Fruit fly (Drosophila melanogaster) whole organism, embryonic: ENCODE data around the gene Ptpmeg2.
A peak's percentile ranks its signal among the peaks of the same experiment; 100 is the strongest.

Source experiments
- CG1024 ChIP-seq: fragments of 200-800 bp; sonication (Bioruptor generic); IDR thresholded peaks from 2 replicates; pipeline ENCODE4 v1.3.6; 2022; ENCODE audit warnings: missing biosample characterization, missing genetic modification characterization
- CG11085 ChIP-seq: fragments of 200-800 bp; sonication (Bioruptor generic); IDR thresholded peaks from 2 replicates; pipeline ENCODE4 v1.3.6; 2022; ENCODE audit warnings: missing biosample characterization, missing genetic modification characterization
- CG11456 ChIP-seq: fragments of 200-800 bp; sonication (Bioruptor generic); IDR thresholded peaks from 3 replicates; pipeline ENCODE4 v1.3.6; 2022; ENCODE audit warnings: missing biosample characterization, missing genetic modification characterization
- CG12769 ChIP-seq: fragments of 200-800 bp; sonication (Bioruptor generic); optimal IDR thresholded peaks from 2 replicates; lab custom pipeline; 2019; ENCODE audit warnings: missing biosample characterization, mild to moderate bottlenecking, missing genetic modification characterization, moderate library complexity
- CG13287 ChIP-seq: fragments of 200-800 bp; sonication (Bioruptor generic); IDR thresholded peaks from 2 replicates; pipeline ENCODE4 v1.3.6; 2022; ENCODE audit warnings: missing biosample characterization, missing genetic modification characterization; ENCODE audit not compliant: partially characterized antibody
- CG13424 ChIP-seq: fragments of 200-800 bp; sonication (Bioruptor generic); optimal IDR thresholded peaks from 2 replicates; lab custom pipeline; 2019; ENCODE audit warnings: missing biosample characterization, mild to moderate bottlenecking, missing genetic modification characterization, moderate library complexity
- CG15696 ChIP-seq: fragments of 200-800 bp; sonication (Bioruptor generic); optimal IDR thresholded peaks from 2 replicates; lab custom pipeline; 2019; ENCODE audit warnings: missing biosample characterization, mild to moderate bottlenecking, missing genetic modification characterization, moderate library complexity
- CG2116 ChIP-seq: fragments of 200-800 bp; sonication (Bioruptor generic); optimal IDR thresholded peaks from 3 replicates; lab custom pipeline; 2018; ENCODE audit warnings: missing biosample characterization, mild to moderate bottlenecking, missing genetic modification characterization
- CG7987 ChIP-seq: fragments of 200-800 bp; sonication (Bioruptor generic); optimal IDR thresholded peaks from 2 replicates; lab custom pipeline; 2018; ENCODE audit warnings: missing biosample characterization, mild to moderate bottlenecking, missing genetic modification characterization, moderate library complexity
- CG8388 ChIP-seq: fragments of 200-800 bp; sonication (Bioruptor generic); optimal IDR thresholded peaks from 2 replicates; lab custom pipeline; 2019; ENCODE audit warnings: missing biosample characterization, mild to moderate bottlenecking, missing genetic modification characterization, moderate library complexity
- CG8924 ChIP-seq: fragments of 200-800 bp; optimal IDR thresholded peaks from 3 replicates; lab custom pipeline; 2019; ENCODE audit warnings: missing biosample characterization, mild to moderate bottlenecking, missing genetic modification characterization, moderate library complexity
- Dbx ChIP-seq: fragments of 200-800 bp; sonication (Bioruptor generic); IDR thresholded peaks from 3 replicates; pipeline ENCODE4 v1.3.6; 2022; ENCODE audit warnings: missing biosample characterization, missing genetic modification characterization
- Deaf1 ChIP-seq: fragments of 200-800 bp; optimal IDR thresholded peaks from 3 replicates; lab custom pipeline; 2019; ENCODE audit warnings: missing biosample characterization, mild to moderate bottlenecking, missing genetic modification characterization, moderate library complexity
- Dek ChIP-seq: fragments of 200-800 bp; sonication (Bioruptor generic); optimal IDR thresholded peaks from 3 replicates; lab custom pipeline; 2019; ENCODE audit warnings: missing biosample characterization, mild to moderate bottlenecking, missing genetic modification characterization, moderate library complexity
- Fer1 ChIP-seq: fragments of 200-800 bp; sonication (Bioruptor generic); optimal IDR thresholded peaks from 2 replicates; lab custom pipeline; 2017; ENCODE audit warnings: missing biosample characterization, mild to moderate bottlenecking, missing genetic modification characterization
- Fer2 ChIP-seq: fragments of 200-800 bp; sonication (Bioruptor generic); optimal IDR thresholded peaks from 2 replicates; lab custom pipeline; 2018; ENCODE audit warnings: missing biosample characterization, mild to moderate bottlenecking, missing genetic modification characterization, moderate library complexity
- Fer3 ChIP-seq: fragments of 200-800 bp; sonication (Bioruptor generic); optimal IDR thresholded peaks from 2 replicates; lab custom pipeline; 2018; ENCODE audit warnings: missing biosample characterization, mild to moderate bottlenecking, missing genetic modification characterization, moderate library complexity
- GATAe ChIP-seq: fragments of 200-800 bp; sonication (Bioruptor generic); conservative IDR thresholded peaks from 2 replicates; pipeline ENCODE4 v1.3.6; 2022; ENCODE audit warnings: missing biosample characterization, missing genetic modification characterization
- Lhr ChIP-seq: fragments of 200-800 bp; sonication (Bioruptor generic); optimal IDR thresholded peaks from 3 replicates; lab custom pipeline; 2017; ENCODE audit warnings: mild to moderate bottlenecking, missing biosample characterization, missing genetic modification reagents, missing genetic modification characterization
- Med ChIP-seq: fragments of 200-800 bp; sonication (Bioruptor generic); peaks from one replicate; lab custom pipeline; 2016; ENCODE audit warnings: missing biosample characterization, missing genetic modification characterization, mild to moderate bottlenecking, inconsistent platforms, moderate library complexity
- Meics ChIP-seq: fragments of 200-800 bp; sonication (Bioruptor generic); optimal IDR thresholded peaks from 2 replicates; lab custom pipeline; 2017; ENCODE audit warnings: missing biosample characterization, mild to moderate bottlenecking, missing genetic modification characterization
- NC2β ChIP-seq: fragments of 200-800 bp; sonication (Bioruptor generic); optimal IDR thresholded peaks from 2 replicates; lab custom pipeline; 2016; ENCODE audit warnings: missing biosample characterization, missing genetic modification characterization
- Rfx ChIP-seq: fragments of 200-800 bp; sonication (Bioruptor generic); IDR thresholded peaks from 2 replicates; pipeline ENCODE4 v1.3.6; 2022; ENCODE audit warnings: missing biosample characterization, missing genetic modification characterization
- Taf1 ChIP-seq: fragments of 200-800 bp; sonication (Bioruptor generic); IDR thresholded peaks from 2 replicates; pipeline ENCODE4 v1.3.6; 2022; ENCODE audit warnings: missing biosample characterization, missing genetic modification characterization
- bsh ChIP-seq, 2 experiments: fragments of 200-800 bp; sonication (Bioruptor generic); optimal IDR thresholded peaks; 2 replicates each; lab custom pipeline; 2017 to 2018; ENCODE audit warnings: mild to moderate bottlenecking in 2 of 2, missing biosample characterization in 2 of 2, missing genetic modification characterization in 2 of 2, moderate library complexity in 1 of 2
- cg ChIP-seq: fragments of 200-800 bp; sonication (Bioruptor generic); optimal IDR thresholded peaks from 3 replicates; lab custom pipeline; 2019; ENCODE audit warnings: missing biosample characterization, mild to moderate bottlenecking, missing genetic modification characterization, moderate library complexity
- chinmo ChIP-seq: fragments of 200-800 bp; sonication (Bioruptor generic); IDR thresholded peaks from 4 replicates; pipeline ENCODE4 v1.3.6; 2022; ENCODE audit warnings: missing biosample characterization, missing genetic modification characterization; ENCODE audit not compliant: partially characterized antibody
- ci ChIP-seq: fragments of 200-800 bp; sonication (Bioruptor generic); IDR thresholded peaks from 3 replicates; pipeline ENCODE4 v1.3.6; 2022; ENCODE audit warnings: missing biosample characterization, missing genetic modification characterization
- crol ChIP-seq: fragments of 200-800 bp; sonication (Bioruptor generic); IDR thresholded peaks from 2 replicates; pipeline ENCODE4 v1.3.6; 2022; ENCODE audit warnings: missing biosample characterization, missing genetic modification characterization
- dm ChIP-seq: fragments of 200-800 bp; sonication (Bioruptor generic); optimal IDR thresholded peaks from 3 replicates; lab custom pipeline; 2016; ENCODE audit warnings: missing biosample characterization, missing genetic modification characterization
- emc ChIP-seq: fragments of 200-800 bp; sonication (Bioruptor generic); optimal IDR thresholded peaks from 2 replicates; lab custom pipeline; 2016; ENCODE audit warnings: missing biosample characterization, missing genetic modification characterization
- fu2 ChIP-seq: fragments of 200-800 bp; sonication (Bioruptor generic); optimal IDR thresholded peaks from 2 replicates; lab custom pipeline; 2016; ENCODE audit warnings: missing biosample characterization, missing genetic modification characterization
- hth ChIP-seq: fragments of >200 bp; optimal IDR thresholded peaks from 2 replicates; lab custom pipeline; 2017; ENCODE audit warnings: inconsistent platforms
- insv ChIP-seq, 2 experiments: fragments of 200-800 bp; sonication (Bioruptor generic); optimal IDR thresholded peaks; 3 replicates each; lab custom pipeline; 2016 to 2018; ENCODE audit warnings: missing biosample characterization in 2 of 2, missing genetic modification characterization in 2 of 2
- kay ChIP-seq: fragments of 200-800 bp; sonication (Bioruptor generic); optimal IDR thresholded peaks from 2 replicates; lab custom pipeline; 2016; ENCODE audit warnings: missing biosample characterization, missing genetic modification characterization
- nau ChIP-seq: fragments of 200-800 bp; sonication (Bioruptor generic); optimal IDR thresholded peaks from 3 replicates; lab custom pipeline; 2017; ENCODE audit warnings: missing biosample characterization, mild to moderate bottlenecking, missing genetic modification characterization, missing genetic modification reagents
- psq ChIP-seq: fragments of 200-800 bp; sonication (Bioruptor generic); optimal IDR thresholded peaks from 2 replicates; lab custom pipeline; 2017; ENCODE audit warnings: missing biosample characterization, missing genetic modification characterization
- sens-2 ChIP-seq: fragments of 200-800 bp; sonication (Bioruptor generic); IDR thresholded peaks from 2 replicates; pipeline ENCODE4 v1.3.6; 2022; ENCODE audit warnings: missing biosample characterization, missing genetic modification characterization
- sna ChIP-seq: fragments of 200-800 bp; sonication (Bioruptor generic); IDR thresholded peaks from 2 replicates; pipeline ENCODE4 v1.3.6; 2022; ENCODE audit warnings: missing biosample characterization, missing genetic modification characterization; ENCODE audit not compliant: partially characterized antibody
- sob ChIP-seq: fragments of 200-800 bp; sonication (Bioruptor generic); IDR thresholded peaks from 2 replicates; pipeline ENCODE4 v1.3.6; 2022; ENCODE audit warnings: missing biosample characterization, missing genetic modification characterization
- ssp ChIP-seq: fragments of 200-800 bp; sonication (Bioruptor generic); IDR thresholded peaks from 2 replicates; pipeline ENCODE4 v1.3.6; 2022; ENCODE audit warnings: missing biosample characterization, missing genetic modification characterization
- stwl ChIP-seq: fragments of 200-800 bp; sonication (Bioruptor generic); optimal IDR thresholded peaks from 3 replicates; lab custom pipeline; 2018; ENCODE audit warnings: missing biosample characterization, mild to moderate bottlenecking, missing genetic modification characterization, moderate library complexity
- sug ChIP-seq: fragments of 200-800 bp; optimal IDR thresholded peaks from 2 replicates; lab custom pipeline; 2019; ENCODE audit warnings: missing biosample characterization, mild to moderate bottlenecking, missing genetic modification characterization, moderate library complexity
- tap ChIP-seq: fragments of 200-800 bp; optimal IDR thresholded peaks from 3 replicates; lab custom pipeline; 2019; ENCODE audit warnings: missing biosample characterization, mild to moderate bottlenecking, missing genetic modification characterization, moderate library complexity
- toy ChIP-seq: fragments of 200-800 bp; sonication (Bioruptor generic); IDR thresholded peaks from 2 replicates; pipeline ENCODE4 v1.3.6; 2022; ENCODE audit warnings: missing biosample characterization, missing genetic modification characterization
- vvl ChIP-seq: fragments of 200-800 bp; sonication (Bioruptor generic); IDR thresholded peaks from 2 replicates; pipeline ENCODE4 v1.3.6; 2022; ENCODE audit warnings: missing biosample characterization, missing genetic modification characterization
- zen2 ChIP-seq: fragments of 200-800 bp; sonication (Bioruptor generic); IDR thresholded peaks from 3 replicates; pipeline ENCODE4 v1.3.6; 2022; ENCODE audit warnings: missing biosample characterization, missing genetic modification characterization; ENCODE audit not compliant: partially characterized antibody
- zf30C ChIP-seq: fragments of 200-800 bp; sonication (Bioruptor generic); optimal IDR thresholded peaks from 3 replicates; lab custom pipeline; 2018; ENCODE audit warnings: missing biosample characterization, mild to moderate bottlenecking, missing genetic modification characterization
- zfh1 ChIP-seq: fragments of 200-800 bp; sonication (Bioruptor generic); IDR thresholded peaks from 3 replicates; pipeline ENCODE4 v1.3.6; 2022; ENCODE audit warnings: missing biosample characterization, missing genetic modification characterization

Ptpmeg2 gene

dm6 chrX:9638927-9639420 is 20.0 kb downstream of the Ptpmeg2 start (continued):
- no peak for TF ChIP-seq cg
- 0 out of 2 replicates have a peak, but pooled peaks have one; percentile 38 for TF ChIP-seq sna
- TF ChIP-seq bsh (GFP tag; optimal IDR thresholded peaks at IDR 0.05; lab: Kevin White, UChicago), result peak in 1 of 2 experiments; percentile 4
- peak; percentile 99 for TF ChIP-seq stwl (tag; lab: Kevin White, UChicago)
- TF ChIP-seq insv (GFP tag; optimal IDR thresholded peaks at IDR 0.05; lab: Kevin White, UChicago), result no peak
- TF ChIP-seq CG2116 (GFP tag; lab: Kevin White, UChicago), result peak; percentile 92
- TF ChIP-seq CG7987, result no peak
- TF ChIP-seq Dek (tag; lab: Kevin White, UChicago), result no peak
- peak; percentile 64 for TF ChIP-seq CG13287 (GFP tag; lab: Robert Waterston, UW)
- TF ChIP-seq hth (lab: Kevin White, UChicago), result no peak
- peak; percentile 52 for TF ChIP-seq Deaf1 (tag; lab: Kevin White, UChicago)
- TF ChIP-seq sob (GFP tag; lab: Robert Waterston, UW), result 0 out of 2 replicates have a peak, but pooled peaks have one; percentile 7
- no peak for TF ChIP-seq dm (GFP tag; lab: Kevin White, UChicago)
- TF ChIP-seq fu2 (GFP tag; lab: Kevin White, UChicago), result no peak
- no peak for TF ChIP-seq NC2β (GFP tag; lab: Kevin White, UChicago)
- TF ChIP-seq Med (GFP tag; lab: Kevin White, UChicago), result peak; percentile 70
- TF ChIP-seq crol (GFP tag; lab: Robert Waterston, UW), result peak; percentile 91
- no peak for TF ChIP-seq vvl (GFP tag; lab: Robert Waterston, UW)

DNA sequence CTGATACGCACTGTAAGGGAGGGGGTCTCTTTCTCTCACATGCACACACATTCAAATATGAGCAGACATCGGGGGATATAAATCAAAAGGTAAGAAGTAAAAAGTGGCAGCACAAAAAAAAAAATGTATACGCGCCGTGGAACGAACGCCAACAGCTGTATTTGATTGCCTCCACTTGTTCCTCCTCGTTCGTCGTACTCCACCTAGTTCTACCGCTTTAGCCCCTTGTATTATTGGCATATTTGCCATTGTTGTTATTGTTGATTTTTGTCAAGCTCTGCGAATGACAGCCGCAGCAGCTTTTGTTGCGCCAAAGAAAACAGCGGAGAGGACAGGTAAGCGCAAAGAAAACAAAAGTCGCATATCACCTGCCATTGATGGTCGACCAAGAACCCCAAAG is 22.1 kb downstream of the Ptpmeg2 start:
- TF ChIP-seq psq (GFP tag; lab: Kevin White, UChicago), result no peak
- peak; percentile 10 for TF ChIP-seq CG8388
- TF ChIP-seq emc, result no peak
- peak; percentile 19 for TF ChIP-seq CG12769
- peak; percentile 56 for TF ChIP-seq nau
- TF ChIP-seq Fer3, result no peak
- TF ChIP-seq chinmo (GFP tag; lab: Robert Waterston, UW), result 0 out of 4 replicates have a peak, but pooled peaks have one; percentile 31
- 0 out of 2 replicates have a peak, but pooled peaks have one; percentile 23 for TF ChIP-seq Rfx
- no peak for TF ChIP-seq CG11085 (GFP tag; lab: Robert Waterston, UW)
- TF ChIP-seq zen2, result no peak
- TF ChIP-seq CG11456 (GFP tag; lab: Robert Waterston, UW), result no peak
- 0 out of 3 replicates have a peak, but pooled peaks have one; percentile 18 for TF ChIP-seq Dbx (GFP tag; lab: Robert Waterston, UW)
- TF ChIP-seq ssp, result no peak
- peak; percentile 37 for TF ChIP-seq Med (GFP tag; lab: Kevin White, UChicago)

- peak; percentile 7 for TF ChIP-seq sug (tag; lab: Kevin White, UChicago)
- no peak for TF ChIP-seq CG15696
- TF ChIP-seq tap, result no peak
- no peak for TF ChIP-seq sens-2
- TF ChIP-seq GATAe (GFP tag; lab: Robert Waterston, UW), result peak; percentile 58; the same call in 1 of the 2 replicates
- no peak for TF ChIP-seq Fer1
- TF ChIP-seq Taf1 (GFP tag; lab: Robert Waterston, UW), result no peak
- TF ChIP-seq CG13424, result no peak
- 0 out of 3 replicates have a peak, but pooled peaks have one; percentile 21 for TF ChIP-seq ci (GFP tag; lab: Robert Waterston, UW)
- TF ChIP-seq Lhr (GFP tag; lab: Kevin White, UChicago), result no peak
- no peak for TF ChIP-seq zfh1 (GFP tag; lab: Robert Waterston, UW)
- TF ChIP-seq toy (GFP tag; lab: Robert Waterston, UW), result no peak
- no peak for TF ChIP-seq Meics (GFP tag; lab: Kevin White, UChicago)
- no peak for TF ChIP-seq kay (GFP tag; lab: Kevin White, UChicago)
- TF ChIP-seq Fer2 (tag; lab: Kevin White, UChicago), result no peak
- TF ChIP-seq crol (GFP tag; lab: Robert Waterston, UW), result peak; percentile 52; the same call in 1 of the 2 replicates
- no peak for TF ChIP-seq CG1024 (GFP tag; lab: Robert Waterston, UW)
- no peak for TF ChIP-seq zf30C (GFP tag; lab: Kevin White, UChicago)
- TF ChIP-seq CG8924 (tag; lab: Kevin White, UChicago), result no peak
These were observed 41.3 kb downstream of the Ptpmeg2 start for dm6 chrX:9617598-9618076.
